Fruit fly (Drosophila melanogaster): Measurements from ENCODE around the gene CG7290.

CG7290 gene

dm6 chr3L:20198138-20198559 lies 7.7 kb downstream of the CG7290 start, which contains the start of gene CG42674 (continued):
- TF ChIP-seq tgo (GFP tag; IDR thresholded peaks at IDR 0.05) (no peak), CG7786 (GFP tag; optimal IDR thresholded peaks at IDR 0.05) (no peak), row (GFP tag; IDR thresholded peaks at IDR 0.05) (peak; percentile 9; the same call in 1 of the 3 replicates), Trl (optimal IDR thresholded peaks at IDR 0.05) (peak; percentile 75 to 77), Trl (GFP tag; optimal IDR thresholded peaks at IDR 0.05) (no peak), CoRest (tag; optimal IDR thresholded peaks at IDR 0.05) (no peak), CG32532 (GFP tag; IDR thresholded peaks at IDR 0.05) (0 out of 2 replicates have a peak, but pooled peaks have one; percentile 15), CG3163 (GFP tag; optimal IDR thresholded peaks at IDR 0.05) (peak; percentile 97), pzg (GFP tag; optimal IDR thresholded peaks at IDR 0.05) (no peak), CG12391 (tag; optimal IDR thresholded peaks at IDR 0.05) (no peak), caup (GFP tag; optimal IDR thresholded peaks at IDR 0.05; ENCODE audit: severe bottlenecking) (peak; percentile 3), p53 (GFP tag; optimal IDR thresholded peaks at IDR 0.05) (no peak), Dll (GFP tag; IDR thresholded peaks at IDR 0.05; ENCODE audit: partially characterized antibody) (no peak), CG17328 (GFP tag; IDR thresholded peaks at IDR 0.05) (no peak), CG17802 (tag; optimal IDR thresholded peaks at IDR 0.05) (no peak), eve (GFP tag; optimal IDR thresholded peaks at IDR 0.05) (no peak), Med (GFP tag) (peak; percentile 60), CG2202 (tag; optimal IDR thresholded peaks at IDR 0.05) (no peak), sob (GFP tag; IDR thresholded peaks at IDR 0.05) (no peak), Dfd (GFP tag; optimal IDR thresholded peaks at IDR 0.05) (no peak), CG2120 (GFP tag; optimal IDR thresholded peaks at IDR 0.05) (no peak), CG12155 (GFP tag; optimal IDR thresholded peaks at IDR 0.05) (no peak), Sox102F (GFP tag; optimal IDR thresholded peaks at IDR 0.05) (no peak), CkIIα-i1 (GFP tag; IDR thresholded peaks at IDR 0.05) (no peak), CG9727 (GFP tag; optimal IDR thresholded peaks at IDR 0.05) (no peak), CG5180 (GFP tag; optimal IDR thresholded peaks at IDR 0.05) (peak; percentile 42), inv (GFP tag; IDR thresholded peaks at IDR 0.05; ENCODE audit: partially characterized antibody) (no peak), crp (GFP tag; optimal IDR thresholded peaks at IDR 0.05) (peak in 1 of 2 experiments; percentile 65), insv (GFP tag; optimal IDR thresholded peaks at IDR 0.05) (no peak), Atf6 (GFP tag; IDR thresholded peaks at IDR 0.05) (no peak), CG9437 (GFP tag; optimal IDR thresholded peaks at IDR 0.05) (no peak), twi (tag; optimal IDR thresholded peaks at IDR 0.05) (no peak), bbx (GFP tag; IDR thresholded peaks at IDR 0.05; ENCODE audit: partially characterized antibody) (peak; percentile 38; the same call in 1 of the 2 replicates), HHEX (GFP tag; optimal IDR thresholded peaks at IDR 0.05) (no peak), CG11723 (GFP tag; optimal IDR thresholded peaks at IDR 0.05) (no peak), amos (GFP tag; IDR thresholded peaks at IDR 0.05; ENCODE audit: partially characterized antibody) (no peak; the same call in 1 of the 2 replicates), CG14014 (GFP tag; IDR thresholded peaks at IDR 0.05) (no peak; the same call in 1 of the 2 replicates), Spps (tag; optimal IDR thresholded peaks at IDR 0.05) (no peak), klu (GFP tag; IDR thresholded peaks at IDR 0.05) (no peak), gcm (GFP tag; optimal IDR thresholded peaks at IDR 0.05) (no peak), slbo (GFP tag; IDR thresholded peaks at IDR 0.05) (0 out of 2 replicates have a peak, but pooled peaks have one; percentile 10), CG1832 (GFP tag; optimal IDR thresholded peaks at IDR 0.05) (no peak), CG17568 (GFP tag; optimal IDR thresholded peaks at IDR 0.05) (peak; percentile 27), CG2678 (tag; optimal IDR thresholded peaks at IDR 0.05) (no peak), hb (GFP tag; IDR thresholded peaks at IDR 0.05; ENCODE audit: partially characterized antibody) (no peak), CG15514 (GFP tag; optimal IDR thresholded peaks at IDR 0.05) (peak; percentile 94), CG13624 (GFP tag; optimal IDR thresholded peaks at IDR 0.05) (peak; percentile 62), Jarid2 (GFP tag; optimal IDR thresholded peaks at IDR 0.05) (peak; percentile 89), da (GFP tag; optimal IDR thresholded peaks at IDR 0.05) (no peak), exex (tag; optimal IDR thresholded peaks at IDR 0.05) (no peak)

Measured in whole organism, embryonic.